Worm (Caenorhabditis elegans) whole organism, L1 larva: ENCODE data around the gene swm-1.

Experiments used
- aha-1 ChIP-seq: fragments of 150-350 bp; optimal IDR thresholded peaks from 2 replicates; lab custom pipeline; 2014; ENCODE audit warnings: missing biosample characterization, missing genetic modification characterization
- ces-1 ChIP-seq: fragments of 150-350 bp; optimal IDR thresholded peaks from 2 replicates; lab custom pipeline; 2014; ENCODE audit warnings: missing biosample characterization, missing genetic modification reagents, missing genetic modification characterization
- elt-2 ChIP-seq: sonication (generic microtip); optimal IDR thresholded peaks from 2 replicates; lab custom pipeline; 2016; ENCODE audit warnings: missing genetic modification characterization, mild to moderate bottlenecking, inconsistent platforms, missing compliant biosample characterization, missing genetic modification reagents
- nhr-11 ChIP-seq: fragments of 150-350 bp; optimal IDR thresholded peaks from 2 replicates; lab custom pipeline; 2014; ENCODE audit warnings: missing biosample characterization, missing genetic modification characterization
- nhr-28 ChIP-seq: fragments of 150-350 bp; optimal IDR thresholded peaks from 2 replicates; lab custom pipeline; 2014; ENCODE audit warnings: missing biosample characterization, missing genetic modification characterization
- pqm-1 ChIP-seq: sonication (generic microtip); optimal IDR thresholded peaks from 3 replicates; lab custom pipeline; 2017; ENCODE audit warnings: missing biosample characterization, missing genetic modification characterization
- skn-1 ChIP-seq: fragments of 150-350 bp; optimal IDR thresholded peaks from 2 replicates; lab custom pipeline; 2014; ENCODE audit warnings: missing biosample characterization, missing genetic modification characterization
- unc-62 ChIP-seq: fragments of 150-350 bp; optimal IDR thresholded peaks from 2 replicates; lab custom pipeline; 2014; ENCODE audit warnings: missing biosample characterization, missing genetic modification reagents, missing genetic modification characterization
- ztf-11 ChIP-seq, 2 experiments: sonication (generic microtip); optimal IDR thresholded peaks; 2 replicates each; lab custom pipeline; 2016 to 2017; ENCODE audit warnings: missing genetic modification characterization in 2 of 2, missing biosample characterization in 1 of 2, missing compliant biosample characterization in 1 of 2

DNA sequence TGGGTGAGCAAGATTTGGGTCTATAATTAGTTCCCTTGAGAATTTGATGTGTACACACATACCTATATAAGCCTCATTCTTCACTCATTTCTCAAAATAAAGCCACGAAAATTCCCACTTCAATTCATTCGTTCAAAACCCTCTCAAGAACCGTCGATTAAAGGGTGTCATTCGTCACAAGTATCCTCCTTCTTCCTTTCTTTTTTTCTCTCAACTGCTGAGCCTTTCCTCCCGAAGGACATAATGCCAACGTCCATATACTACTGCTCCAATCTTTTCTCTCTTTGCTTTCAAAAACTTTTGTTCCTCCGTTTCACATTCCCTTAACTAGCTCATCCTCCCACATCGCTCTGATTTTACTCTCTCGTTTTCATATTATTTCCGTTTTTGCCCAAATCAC, 37.5 kb upstream of the swm-1 start, which contains the start of gene T27E4.1:
- TF ChIP-seq skn-1 (no peak), unc-62 (GFP tag; lab: Kevin White, UChicago) (no peak), ces-1 (GFP tag; lab: Kevin White, UChicago) (no peak), aha-1 (tag; lab: Kevin White, UChicago) (no peak), ztf-11 (tag; optimal IDR thresholded peaks at IDR 0.05; lab: Kevin White, UChicago) (no peak), nhr-28 (tag; lab: Kevin White, UChicago) (no peak), nhr-11 (tag; lab: Kevin White, UChicago) (no peak), pqm-1 (tag; lab: Kevin White, UChicago) (no peak), elt-2 (no peak)
